Worm (Caenorhabditis elegans) whole organism, L3 larva: ENCODE data around the gene emc-5.

Source experiments
- R02D3.7 ChIP-seq: fragments of 150-350 bp; optimal IDR thresholded peaks from 2 replicates; lab custom pipeline; 2014; ENCODE audit warnings: missing biosample characterization, missing genetic modification characterization
- ZK546.5 ChIP-seq: sonication (generic microtip); optimal IDR thresholded peaks from 2 replicates; lab custom pipeline; 2017; ENCODE audit warnings: missing biosample characterization, missing genetic modification characterization
- aly-2 ChIP-seq: fragments of 150-350 bp; optimal IDR thresholded peaks from 2 replicates; lab custom pipeline; 2014; ENCODE audit warnings: missing biosample characterization, missing genetic modification characterization
- ama-1 ChIP-seq: fragments of 150-350 bp; optimal IDR thresholded peaks from 2 replicates; lab custom pipeline; 2018
- ceh-16 ChIP-seq: sonication (generic microtip); optimal IDR thresholded peaks from 2 replicates; lab custom pipeline; 2017; ENCODE audit warnings: missing biosample characterization, missing genetic modification characterization
- ceh-28 ChIP-seq: fragments of 150-350 bp; optimal IDR thresholded peaks from 2 replicates; lab custom pipeline; 2014; ENCODE audit warnings: missing biosample characterization, missing genetic modification reagents, missing genetic modification characterization
- daf-12 ChIP-seq: fragments of 150-350 bp; optimal IDR thresholded peaks from 2 replicates; lab custom pipeline; 2014; ENCODE audit warnings: missing biosample characterization, missing genetic modification reagents, missing genetic modification characterization
- egl-27 ChIP-seq: sonication (generic microtip); optimal IDR thresholded peaks from 4 replicates; lab custom pipeline; 2017; ENCODE audit warnings: missing biosample characterization, missing genetic modification reagents, missing genetic modification characterization
- egl-5 ChIP-seq: fragments of 150-350 bp; optimal IDR thresholded peaks from 2 replicates; lab custom pipeline; 2017; ENCODE audit warnings: missing biosample characterization, missing genetic modification reagents, missing genetic modification characterization, inconsistent platforms
- elt-1 ChIP-seq: fragments of 150-350 bp; optimal IDR thresholded peaks from 2 replicates; lab custom pipeline; 2014; ENCODE audit warnings: missing biosample characterization, missing genetic modification characterization
- elt-3 ChIP-seq, 3 experiments: fragments of 150-350 bp in 1 of 3; sonication (generic microtip) in 2 of 3; optimal IDR thresholded peaks; 2 replicates in 2 of 3; 4 replicates in 1 of 3; lab custom pipeline; 2014 to 2017; ENCODE audit warnings: missing biosample characterization in 3 of 3, missing genetic modification characterization in 3 of 3
- eor-1 ChIP-seq, 2 experiments: fragments of 150-350 bp; optimal IDR thresholded peaks; 2 replicates each; lab custom pipeline; 2014 to 2018; ENCODE audit warnings: missing biosample characterization in 2 of 2, missing genetic modification characterization in 2 of 2
- fkh-10 ChIP-seq: sonication (generic microtip); optimal IDR thresholded peaks from 2 replicates; lab custom pipeline; 2017; ENCODE audit warnings: missing biosample characterization, missing genetic modification reagents, missing genetic modification characterization
- fkh-2 ChIP-seq: fragments of 150-350 bp; optimal IDR thresholded peaks from 2 replicates; lab custom pipeline; 2014; ENCODE audit warnings: missing biosample characterization, missing genetic modification reagents, missing genetic modification characterization
- fos-1 ChIP-seq: fragments of 150-350 bp; optimal IDR thresholded peaks from 2 replicates; lab custom pipeline; 2014; ENCODE audit warnings: missing biosample characterization, missing genetic modification characterization
- hmg-11 ChIP-seq: sonication (generic microtip); optimal IDR thresholded peaks from 2 replicates; lab custom pipeline; 2016; ENCODE audit warnings: missing genetic modification characterization, missing compliant biosample characterization
- jun-1 ChIP-seq: fragments of 150-350 bp; optimal IDR thresholded peaks from 2 replicates; lab custom pipeline; 2014; ENCODE audit warnings: missing biosample characterization, missing genetic modification reagents, missing genetic modification characterization
- lin-15B ChIP-seq: fragments of 150-350 bp; optimal IDR thresholded peaks from 2 replicates; lab custom pipeline; 2014; ENCODE audit warnings: missing biosample characterization, missing genetic modification characterization
- lin-39 ChIP-seq: fragments of 150-350 bp; optimal IDR thresholded peaks from 2 replicates; lab custom pipeline; 2018; ENCODE audit warnings: missing biosample characterization, missing genetic modification reagents, missing genetic modification characterization
- lsy-12 ChIP-seq: sonication (generic microtip); optimal IDR thresholded peaks from 2 replicates; lab custom pipeline; 2016; ENCODE audit warnings: mild to moderate bottlenecking, missing genetic modification characterization, missing compliant biosample characterization
- mdl-1 ChIP-seq: fragments of 150-350 bp; optimal IDR thresholded peaks from 2 replicates; lab custom pipeline; 2014; ENCODE audit warnings: missing biosample characterization, missing genetic modification characterization
- mml-1 ChIP-seq: fragments of 150-350 bp; sonication (generic microtip); optimal IDR thresholded peaks from 3 replicates; lab custom pipeline; 2014; ENCODE audit warnings: missing biosample characterization, missing genetic modification characterization
- nfya-1 ChIP-seq: sonication (generic microtip); optimal IDR thresholded peaks from 2 replicates; lab custom pipeline; 2017; ENCODE audit warnings: missing genetic modification characterization, mild to moderate bottlenecking, missing compliant biosample characterization, antibody characterized with exemption, moderate library complexity; ENCODE audit not compliant: insufficient read depth
- nhr-11 ChIP-seq: fragments of 150-350 bp; optimal IDR thresholded peaks from 2 replicates; lab custom pipeline; 2014; ENCODE audit warnings: missing biosample characterization, missing genetic modification characterization
- nhr-12 ChIP-seq: fragments of 150-350 bp; optimal IDR thresholded peaks from 2 replicates; lab custom pipeline; 2014; ENCODE audit warnings: missing biosample characterization, missing genetic modification characterization
- nhr-23 ChIP-seq: fragments of 150-350 bp; optimal IDR thresholded peaks from 2 replicates; lab custom pipeline; 2014; ENCODE audit warnings: missing biosample characterization, missing genetic modification reagents, missing genetic modification characterization
- nhr-237 ChIP-seq: fragments of 150-350 bp; optimal IDR thresholded peaks from 2 replicates; lab custom pipeline; 2014; ENCODE audit warnings: missing biosample characterization, missing genetic modification characterization
- nhr-25 ChIP-seq: sonication (generic microtip); optimal IDR thresholded peaks from 2 replicates; lab custom pipeline; 2017; ENCODE audit warnings: missing biosample characterization, missing genetic modification characterization
- nhr-28 ChIP-seq: fragments of 150-350 bp; optimal IDR thresholded peaks from 2 replicates; lab custom pipeline; 2014; ENCODE audit warnings: missing biosample characterization, missing genetic modification characterization
- nhr-43 ChIP-seq: sonication (generic microtip); optimal IDR thresholded peaks from 2 replicates; lab custom pipeline; 2016; ENCODE audit warnings: mild to moderate bottlenecking, missing genetic modification characterization, missing compliant biosample characterization; ENCODE audit not compliant: poor library complexity, severe bottlenecking
- nhr-67 ChIP-seq: fragments of 150-350 bp; optimal IDR thresholded peaks from 2 replicates; lab custom pipeline; 2014; ENCODE audit warnings: missing biosample characterization, missing genetic modification characterization
- nhr-76 ChIP-seq: fragments of 150-350 bp; sonication (generic microtip); optimal IDR thresholded peaks from 5 replicates; lab custom pipeline; 2014; ENCODE audit warnings: missing biosample characterization, missing genetic modification characterization
- nhr-77 ChIP-seq: fragments of 150-350 bp; optimal IDR thresholded peaks from 2 replicates; lab custom pipeline; 2014; ENCODE audit warnings: missing biosample characterization, missing genetic modification characterization
- pha-4 ChIP-seq: fragments of 150-350 bp; optimal IDR thresholded peaks from 2 replicates; lab custom pipeline; 2014; ENCODE audit warnings: missing biosample characterization, missing genetic modification reagents, missing genetic modification characterization
- sea-2 ChIP-seq: fragments of 150-350 bp; sonication (generic microtip); optimal IDR thresholded peaks from 4 replicates; lab custom pipeline; 2014; ENCODE audit warnings: missing biosample characterization, missing genetic modification reagents, missing genetic modification characterization
- snpc-4 ChIP-seq: fragments of 150-350 bp; optimal IDR thresholded peaks from 2 replicates; lab custom pipeline; 2014; ENCODE audit warnings: missing biosample characterization, missing genetic modification characterization
- unc-39 ChIP-seq: sonication (generic microtip); optimal IDR thresholded peaks from 4 replicates; lab custom pipeline; 2017; ENCODE audit warnings: missing biosample characterization, missing genetic modification characterization
- unc-62 ChIP-seq: fragments of 150-350 bp; sonication (generic microtip); optimal IDR thresholded peaks from 4 replicates; lab custom pipeline; 2014; ENCODE audit warnings: missing biosample characterization, missing genetic modification reagents, missing genetic modification characterization
- zag-1 ChIP-seq: fragments of 150-350 bp; optimal IDR thresholded peaks from 2 replicates; lab custom pipeline; 2014; ENCODE audit warnings: missing biosample characterization, missing genetic modification characterization
- ztf-11 ChIP-seq: fragments of 150-350 bp; optimal IDR thresholded peaks from 2 replicates; lab custom pipeline; 2014; ENCODE audit warnings: missing biosample characterization, missing genetic modification characterization
- ztf-4 ChIP-seq: fragments of 150-350 bp; optimal IDR thresholded peaks from 2 replicates; lab custom pipeline; 2014; ENCODE audit warnings: missing biosample characterization, missing genetic modification characterization

emc-5 gene

ce11 chrII:11538741-11539140, 42.2 kb downstream of the emc-5 start, which contains the start of gene Y62F5A.9:
Gene Y62F5A.9, minus strand, starts transcription at chrII:11538841.
- TF ChIP-seq nhr-77 (tag; lab: Kevin White, UChicago) (no peak), zag-1 (no peak), fkh-2 (tag; lab: Kevin White, UChicago) (no peak), unc-39 (tag; lab: Kevin White, UChicago) (no peak), mdl-1 (tag; lab: Kevin White, UChicago) (no peak), ztf-11 (no peak), nhr-11 (no peak), hmg-11 (tag; lab: Kevin White, UChicago) (no peak), nhr-25 (no peak), egl-27 (tag; lab: Kevin White, UChicago) (no peak), nfya-1 (tag; lab: Kevin White, UChicago) (no peak), fos-1 (no peak), ceh-16 (tag; lab: Kevin White, UChicago) (no peak), eor-1 (tag; optimal IDR thresholded peaks at IDR 0.05; lab: Kevin White, UChicago) (no peak), nhr-237 (no peak), fkh-10 (GFP tag; lab: Kevin White, UChicago) (no peak)

- TF ChIP-seq sea-2 (GFP tag; lab: Kevin White, UChicago) (no peak), nhr-25 (peak; percentile 10), ceh-28 (tag; lab: Kevin White, UChicago) (peak; percentile 34), pha-4 (tag; lab: Kevin White, UChicago) (peak; percentile 37), lin-39 (tag; lab: Kevin White, UChicago) (peak; percentile 55), egl-5 (tag; lab: Kevin White, UChicago) (no peak), nhr-237 (no peak), hmg-11 (tag; lab: Kevin White, UChicago) (peak; percentile 42), nhr-67 (no peak), elt-1 (tag; lab: Kevin White, UChicago) (peak; percentile 17), snpc-4 (peak; percentile 56), nfya-1 (tag; lab: Kevin White, UChicago) (peak; percentile 44), lin-15B (peak; percentile 31)
Observed at ce11 chrII:11542385-11542784, 45.8 kb downstream of the emc-5 start, which contains the start of gene gtf-2E2. Gene gtf-2E2, minus strand, starts transcription at chrII:11542495.

- TF ChIP-seq egl-27 (tag; lab: Kevin White, UChicago) (no peak), ceh-16 (tag; lab: Kevin White, UChicago) (no peak), nhr-76 (tag; lab: Kevin White, UChicago) (no peak), mdl-1 (tag; lab: Kevin White, UChicago) (no peak), R02D3.7 (tag; lab: Kevin White, UChicago) (no peak), ztf-4 (tag; lab: Kevin White, UChicago) (no peak), jun-1 (tag; lab: Kevin White, UChicago) (no peak), elt-1 (tag; lab: Kevin White, UChicago) (no peak), daf-12 (tag; lab: Kevin White, UChicago) (no peak), eor-1 (tag; optimal IDR thresholded peaks at IDR 0.05; lab: Kevin White, UChicago) (no peak), fos-1 (no peak), nhr-28 (no peak)
Observed at ce11 chrII:11542958-11543357, 46.4 kb downstream of the emc-5 start.

ce11 chrII:11544714-11545113, 48.1 kb downstream of the emc-5 start, which contains the start of gene F54D5.9:
Gene F54D5.9, minus strand, starts transcription at chrII:11544828.
- TF ChIP-seq ama-1 (lab: Kevin White, UChicago) = peak; percentile 3
- no peak for TF ChIP-seq nhr-25

ce11 chrII:11545299-11545951, 48.8 kb downstream of the emc-5 start, which contains the start of gene dnj-13:
Gene dnj-13, plus strand, starts transcription at chrII:11545701.
- TF ChIP-seq eor-1 (tag; optimal IDR thresholded peaks at IDR 0.05; lab: Kevin White, UChicago) (peak in 1 of 2 experiments; percentile 84), fkh-2 (tag; lab: Kevin White, UChicago) (peak; percentile 75), nhr-12 (no peak), sea-2 (GFP tag; lab: Kevin White, UChicago) (no peak), hmg-11 (tag; lab: Kevin White, UChicago) (peak; percentile 94), daf-12 (tag; lab: Kevin White, UChicago) (no peak), nhr-77 (tag; lab: Kevin White, UChicago) (peak; percentile 61), lsy-12 (tag; lab: Kevin White, UChicago) (peak; percentile 98), aly-2 (no peak), jun-1 (tag; lab: Kevin White, UChicago) (peak; percentile 88), nhr-43 (tag; lab: Kevin White, UChicago) (peak; percentile 94), pha-4 (tag; lab: Kevin White, UChicago) (peak; percentile 96), mml-1 (tag; lab: Kevin White, UChicago) (no peak), fkh-10 (GFP tag; lab: Kevin White, UChicago) (peak; percentile 85), nhr-11 (peak; percentile 49), fos-1 (peak; percentile 55), nhr-67 (no peak), ztf-4 (tag; lab: Kevin White, UChicago) (peak; percentile 72), unc-39 (tag; lab: Kevin White, UChicago) (no peak), mdl-1 (tag; lab: Kevin White, UChicago) (peak; percentile 54), R02D3.7 (tag; lab: Kevin White, UChicago) (peak; percentile 69), nhr-23 (peak; percentile 98), unc-62 (GFP tag; lab: Kevin White, UChicago) (no peak), elt-1 (tag; lab: Kevin White, UChicago) (peak; percentile 47), nhr-28 (no peak), elt-3 (tag; optimal IDR thresholded peaks at IDR 0.05; lab: Kevin White, UChicago) (no peak), ztf-11 (no peak), ZK546.5 (tag; lab: Kevin White, UChicago) (peak; percentile 19)
